Worm (Caenorhabditis elegans) whole organism, L1 larva: ENCODE data around the gene fbxa-112.

Source experiments
- ceh-82 ChIP-seq, 3 experiments: fragments of 150-350 bp in 1 of 3; sonication (generic microtip) in 2 of 3; optimal IDR thresholded peaks; 2 replicates each; lab custom pipeline; 2014 to 2017; ENCODE audit warnings: missing biosample characterization in 3 of 3, missing genetic modification characterization in 3 of 3
- ceh-88 ChIP-seq: fragments of 200-800 bp; sonication (Bioruptor generic); IDR thresholded peaks from 2 replicates; pipeline ENCODE4 v1.3.6; 2022; ENCODE audit warnings: missing genetic modification characterization, missing compliant biosample characterization
- hpl-2 ChIP-seq: fragments of 150-350 bp; optimal IDR thresholded peaks from 2 replicates; lab custom pipeline; 2014; ENCODE audit warnings: missing biosample characterization, missing genetic modification reagents, missing genetic modification characterization

DNA sequence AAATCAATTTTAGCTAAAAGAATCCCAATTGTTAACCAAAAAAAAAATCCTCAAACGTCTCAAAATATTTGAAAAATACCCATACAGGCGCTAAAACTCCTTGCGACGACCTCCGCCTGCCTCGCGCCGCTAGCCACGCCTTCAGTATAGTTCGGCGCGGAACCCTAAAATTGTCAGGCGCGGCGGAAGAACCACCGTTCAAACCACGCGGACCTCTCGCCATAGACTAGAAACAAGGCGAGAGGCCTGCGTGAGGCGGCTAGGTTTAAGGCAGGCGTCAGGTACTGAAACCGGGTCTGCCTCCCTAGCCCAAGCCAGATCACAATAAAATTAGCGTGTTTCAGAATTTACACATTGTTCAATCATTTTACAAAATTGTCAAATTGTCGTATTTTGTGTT is 44.5 kb upstream of the fbxa-112 start:
- no peak for TF ChIP-seq hpl-2 (GFP tag; lab: Kevin White, UChicago)
- TF ChIP-seq ceh-82 (tag; optimal IDR thresholded peaks at IDR 0.05; lab: Kevin White, UChicago), result no peak
- no peak for TF ChIP-seq ceh-88
